Worm (Caenorhabditis elegans) whole organism, L4 larva: Measurements from ENCODE around the gene F44A2.7.

Experiments
- F49E8.2 ChIP-seq: sonication (generic microtip); optimal IDR thresholded peaks from 2 replicates; lab custom pipeline; 2016; ENCODE audit warnings: missing compliant biosample characterization, mild to moderate bottlenecking, missing genetic modification characterization, borderline replicate concordance
- lin-15B ChIP-seq: fragments of 150-350 bp; sonication (generic microtip); optimal IDR thresholded peaks from 3 replicates; lab custom pipeline; 2014; ENCODE audit warnings: missing biosample characterization, missing genetic modification characterization

- TF ChIP-seq F49E8.2 (tag; lab: Kevin White, UChicago) (no peak), lin-15B (tag; lab: Kevin White, UChicago) (no peak)
Observed at ce11 chrV:9334216-9334615, 12.9 kb downstream of the F44A2.7 start, which contains the start of gene ucp-4.
